Fruit fly (Drosophila melanogaster): ENCODE results near the gene rsh.

DNA sequence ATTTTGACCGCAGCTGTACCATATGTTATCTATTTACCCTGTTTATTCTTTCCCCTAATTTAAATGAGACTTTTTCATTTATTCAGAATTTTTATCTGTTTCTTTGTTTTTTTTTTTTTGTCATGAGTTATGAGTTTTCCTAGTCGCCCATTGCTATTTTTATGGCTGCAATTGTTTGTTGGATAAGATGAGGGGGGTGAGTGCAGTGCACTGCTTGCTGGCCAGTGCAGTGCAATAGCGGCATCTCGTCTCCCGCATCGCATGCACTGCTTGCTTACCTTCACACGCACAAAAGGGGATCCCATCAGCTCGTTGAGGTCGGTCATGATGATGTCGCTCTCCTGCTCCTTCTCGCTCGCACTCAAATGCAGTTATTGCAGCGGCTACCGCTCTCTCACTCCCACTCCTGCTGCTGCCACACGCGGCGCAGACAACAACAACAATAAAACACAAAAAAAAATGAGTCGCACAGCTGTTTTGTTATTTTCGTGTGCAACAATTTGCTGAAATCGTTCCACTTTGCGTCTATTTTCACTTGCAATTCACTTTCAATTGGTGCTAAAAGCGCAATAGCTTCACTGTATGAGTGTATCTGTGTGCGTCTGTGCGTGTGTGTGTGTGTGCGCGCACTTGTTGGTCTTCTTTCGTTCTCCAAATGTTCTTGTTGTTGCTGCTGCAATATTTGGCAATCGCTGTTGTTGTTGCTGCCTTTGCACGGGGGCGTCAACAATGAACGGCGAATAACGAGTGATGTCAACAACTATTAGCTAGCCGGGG lies 139.7 kb downstream of the rsh start:
- TF ChIP-seq CG8478 (optimal IDR thresholded peaks at IDR 0.05) (no peak), CTCF (optimal IDR thresholded peaks at IDR 0.05) (no peak)

Measured in S2 (cell line).